Worm (Caenorhabditis elegans) whole organism, L4/young adult: ENCODE data around the gene clec-165.

ENCODE experiments used
- W03F9.2 ChIP-seq: fragments of 150-350 bp; optimal IDR thresholded peaks from 2 replicates; lab custom pipeline; 2014; ENCODE audit warnings: missing biosample characterization, missing genetic modification characterization
- dao-5 ChIP-seq: sonication (generic microtip); optimal IDR thresholded peaks from 2 replicates; lab custom pipeline; 2016; ENCODE audit warnings: missing genotype, missing genetic modification characterization, moderate library complexity, missing compliant biosample characterization
- him-1 ChIP-seq: sonication (generic microtip); optimal IDR thresholded peaks from 2 replicates; lab custom pipeline; 2016; ENCODE audit warnings: missing genotype, missing genetic modification reagents, missing genetic modification characterization, missing compliant biosample characterization

ce11 chrIV:1266138-1266537, 19.5 kb upstream of the clec-165 start:
- TF ChIP-seq him-1 (tag; lab: Kevin White, UChicago), result no peak
- TF ChIP-seq dao-5 (tag; lab: Kevin White, UChicago), result no peak
- no peak for TF ChIP-seq W03F9.2 (tag; lab: Kevin White, UChicago)
